Fruit fly (Drosophila melanogaster) whole organism, embryonic: ENCODE data around the gene CG2712.

Experiments
- CG10543 ChIP-seq: fragments of 200-800 bp; sonication (Bioruptor generic); optimal IDR thresholded peaks from 3 replicates; lab custom pipeline; 2017; ENCODE audit warnings: missing biosample characterization, mild to moderate bottlenecking, missing genetic modification characterization, moderate library complexity
- CG12769 ChIP-seq: fragments of 200-800 bp; sonication (Bioruptor generic); optimal IDR thresholded peaks from 2 replicates; lab custom pipeline; 2019; ENCODE audit warnings: missing biosample characterization, mild to moderate bottlenecking, missing genetic modification characterization, moderate library complexity
- CG1603 ChIP-seq: fragments of 200-800 bp; sonication (Bioruptor generic); optimal IDR thresholded peaks from 2 replicates; lab custom pipeline; 2019; ENCODE audit warnings: missing biosample characterization, mild to moderate bottlenecking, missing genetic modification characterization, moderate library complexity
- CG17802 ChIP-seq: fragments of 200-800 bp; sonication (Bioruptor generic); optimal IDR thresholded peaks from 2 replicates; lab custom pipeline; 2018; ENCODE audit warnings: missing biosample characterization, mild to moderate bottlenecking, missing genetic modification characterization, moderate library complexity
- CG1792 ChIP-seq: fragments of 200-800 bp; sonication (Bioruptor generic); optimal IDR thresholded peaks from 2 replicates; lab custom pipeline; 2016; ENCODE audit warnings: missing biosample characterization, missing genetic modification characterization
- CG3281 ChIP-seq: fragments of 200-800 bp; sonication (Bioruptor generic); optimal IDR thresholded peaks from 3 replicates; lab custom pipeline; 2017; ENCODE audit warnings: missing biosample characterization, mild to moderate bottlenecking, missing genetic modification characterization
- CG3407 ChIP-seq: fragments of 200-800 bp; sonication (Bioruptor generic); optimal IDR thresholded peaks from 2 replicates; lab custom pipeline; 2018; ENCODE audit warnings: missing biosample characterization, mild to moderate bottlenecking, missing genetic modification characterization
- CG34224 ChIP-seq: fragments of 200-800 bp; sonication (Bioruptor generic); IDR thresholded peaks from 3 replicates; pipeline ENCODE4 v1.3.6; 2022; ENCODE audit warnings: missing biosample characterization, missing genetic modification characterization; ENCODE audit not compliant: partially characterized antibody
- CG3995 ChIP-seq: fragments of 200-800 bp; sonication (Bioruptor generic); optimal IDR thresholded peaks from 3 replicates; lab custom pipeline; 2016; ENCODE audit warnings: missing biosample characterization, missing genetic modification characterization
- CG6683 ChIP-seq: fragments of 200-800 bp; sonication (Bioruptor generic); optimal IDR thresholded peaks from 2 replicates; lab custom pipeline; 2017; ENCODE audit warnings: missing biosample characterization, mild to moderate bottlenecking, missing genetic modification characterization, missing genetic modification reagents
- CG7745 ChIP-seq: fragments of 200-800 bp; sonication (Bioruptor generic); optimal IDR thresholded peaks from 2 replicates; lab custom pipeline; 2018; ENCODE audit warnings: missing biosample characterization, mild to moderate bottlenecking, missing genetic modification characterization, moderate library complexity
- CG8089 ChIP-seq: fragments of 200-800 bp; sonication (Bioruptor generic); optimal IDR thresholded peaks from 3 replicates; lab custom pipeline; 2016; ENCODE audit warnings: missing biosample characterization, missing genetic modification characterization
- CG8281 ChIP-seq: fragments of 200-800 bp; sonication (Bioruptor generic); optimal IDR thresholded peaks from 2 replicates; lab custom pipeline; 2018; ENCODE audit warnings: missing biosample characterization, mild to moderate bottlenecking, missing genetic modification characterization, moderate library complexity
- CG8765 ChIP-seq: fragments of 200-800 bp; sonication (Bioruptor generic); IDR thresholded peaks from 2 replicates; pipeline ENCODE4 v1.3.6; 2022; ENCODE audit warnings: missing biosample characterization, missing genetic modification characterization
- CG9817 ChIP-seq: fragments of 200-800 bp; sonication (Bioruptor generic); optimal IDR thresholded peaks from 2 replicates; lab custom pipeline; 2018; ENCODE audit warnings: missing biosample characterization, mild to moderate bottlenecking, missing genetic modification characterization, moderate library complexity
- Dip2 ChIP-seq: fragments of 200-800 bp; sonication (Bioruptor generic); IDR thresholded peaks from 2 replicates; pipeline ENCODE4 v1.3.6; 2022; ENCODE audit warnings: missing biosample characterization, missing genetic modification characterization
- HLH4C ChIP-seq: fragments of 200-800 bp; sonication (Bioruptor generic); IDR thresholded peaks from 3 replicates; pipeline ENCODE4 v1.3.6; 2022; ENCODE audit warnings: missing biosample characterization, missing genetic modification characterization; ENCODE audit not compliant: partially characterized antibody
- Med ChIP-seq: fragments of 200-800 bp; sonication (Bioruptor generic); peaks from one replicate; lab custom pipeline; 2016; ENCODE audit warnings: missing biosample characterization, missing genetic modification characterization, mild to moderate bottlenecking, inconsistent platforms, moderate library complexity
- Meics ChIP-seq: fragments of 200-800 bp; sonication (Bioruptor generic); optimal IDR thresholded peaks from 2 replicates; lab custom pipeline; 2017; ENCODE audit warnings: missing biosample characterization, mild to moderate bottlenecking, missing genetic modification characterization
- Myb ChIP-seq: fragments of 200-800 bp; sonication (Bioruptor generic); optimal IDR thresholded peaks from 2 replicates; lab custom pipeline; 2016; ENCODE audit warnings: missing biosample characterization, missing genetic modification characterization
- NC2α ChIP-seq: fragments of 200-800 bp; sonication (Bioruptor generic); optimal IDR thresholded peaks from 2 replicates; lab custom pipeline; 2016; ENCODE audit warnings: missing biosample characterization, missing genetic modification characterization
- Optix ChIP-seq: fragments of 200-800 bp; sonication (Bioruptor generic); IDR thresholded peaks from 3 replicates; pipeline ENCODE4 v1.3.6; 2022; ENCODE audit warnings: missing biosample characterization, missing genetic modification characterization
- Sry-β ChIP-seq: fragments of 200-800 bp; sonication (Bioruptor generic); optimal IDR thresholded peaks from 2 replicates; lab custom pipeline; 2018; ENCODE audit warnings: missing biosample characterization, mild to moderate bottlenecking, missing genetic modification characterization, moderate library complexity
- Xrp1 ChIP-seq: fragments of 200-800 bp; sonication (Bioruptor generic); IDR thresholded peaks from 2 replicates; pipeline ENCODE4 v1.3.6; 2022; ENCODE audit warnings: missing biosample characterization, missing genetic modification characterization
- bigmax ChIP-seq: fragments of 200-800 bp; sonication (Bioruptor generic); optimal IDR thresholded peaks from 2 replicates; lab custom pipeline; 2018; ENCODE audit warnings: missing biosample characterization, mild to moderate bottlenecking, missing genetic modification characterization
- bowl ChIP-seq: fragments of 200-800 bp; sonication (Bioruptor generic); IDR thresholded peaks from 2 replicates; pipeline ENCODE4 v1.3.6; 2022; ENCODE audit warnings: missing biosample characterization, missing genetic modification characterization
- bsh ChIP-seq, 2 experiments: fragments of 200-800 bp; sonication (Bioruptor generic); optimal IDR thresholded peaks; 2 replicates each; lab custom pipeline; 2017 to 2018; ENCODE audit warnings: mild to moderate bottlenecking in 2 of 2, missing biosample characterization in 2 of 2, missing genetic modification characterization in 2 of 2, moderate library complexity in 1 of 2
- caup ChIP-seq: fragments of 200-800 bp; sonication (Bioruptor generic); optimal IDR thresholded peaks from 3 replicates; lab custom pipeline; 2017; ENCODE audit warnings: missing biosample characterization, mild to moderate bottlenecking, missing genetic modification characterization, moderate library complexity; ENCODE audit not compliant: severe bottlenecking
- ci ChIP-seq: fragments of 200-800 bp; sonication (Bioruptor generic); IDR thresholded peaks from 3 replicates; pipeline ENCODE4 v1.3.6; 2022; ENCODE audit warnings: missing biosample characterization, missing genetic modification characterization
- dimm ChIP-seq: fragments of 200-800 bp; sonication (Bioruptor generic); IDR thresholded peaks from 2 replicates; pipeline ENCODE4 v1.3.6; 2022; ENCODE audit warnings: missing biosample characterization, missing genetic modification characterization
- dmrt11E ChIP-seq: fragments of 200-800 bp; sonication (Bioruptor generic); optimal IDR thresholded peaks from 3 replicates; lab custom pipeline; 2018; ENCODE audit warnings: missing biosample characterization, mild to moderate bottlenecking, missing genetic modification characterization, moderate library complexity
- dmrt99B ChIP-seq: fragments of 200-800 bp; sonication (Bioruptor generic); optimal IDR thresholded peaks from 2 replicates; lab custom pipeline; 2018; ENCODE audit warnings: missing biosample characterization, mild to moderate bottlenecking, missing genetic modification characterization, moderate library complexity
- dpn ChIP-seq, 2 experiments: fragments of 200-800 bp; sonication (Bioruptor generic); optimal IDR thresholded peaks; 3 replicates each; lab custom pipeline; 2016; ENCODE audit warnings: missing biosample characterization in 2 of 2, missing genetic modification characterization in 2 of 2
- emc ChIP-seq: fragments of 200-800 bp; sonication (Bioruptor generic); optimal IDR thresholded peaks from 2 replicates; lab custom pipeline; 2016; ENCODE audit warnings: missing biosample characterization, missing genetic modification characterization
- hbn ChIP-seq: fragments of 200-800 bp; sonication (Bioruptor generic); IDR thresholded peaks from 2 replicates; pipeline ENCODE4 v1.3.6; 2022; ENCODE audit warnings: missing biosample characterization, missing genetic modification characterization; ENCODE audit not compliant: partially characterized antibody
- lbe ChIP-seq: fragments of 200-800 bp; sonication (Bioruptor generic); optimal IDR thresholded peaks from 2 replicates; lab custom pipeline; 2016; ENCODE audit warnings: missing biosample characterization, mild to moderate bottlenecking, missing genetic modification characterization
- lilli ChIP-seq: fragments of 200-800 bp; sonication (Bioruptor generic); optimal IDR thresholded peaks from 3 replicates; lab custom pipeline; 2016; ENCODE audit warnings: missing biosample characterization, missing genetic modification characterization
- lov ChIP-seq, 2 experiments: fragments of 200-800 bp in 1 of 2; fragments of >200 bp in 1 of 2; sonication (Bioruptor generic) in 1 of 2; IDR thresholded peaks in 1 of 2; optimal IDR thresholded peaks in 1 of 2; 2 replicates in 1 of 2; 3 replicates in 1 of 2; pipeline versions ENCODE4 v1.3.6 to Lab custom; 2017 to 2022; ENCODE audit warnings: missing biosample characterization in 1 of 2, missing genetic modification characterization in 1 of 2
- odd ChIP-seq: fragments of 200-800 bp; sonication (Bioruptor generic); optimal IDR thresholded peaks from 2 replicates; lab custom pipeline; 2017; ENCODE audit warnings: missing biosample characterization, mild to moderate bottlenecking, missing genetic modification characterization
- otp ChIP-seq: fragments of 200-800 bp; sonication (Bioruptor generic); IDR thresholded peaks from 3 replicates; pipeline ENCODE4, ENCODE4 v1.3.6; 2022; ENCODE audit warnings: missing biosample characterization, missing genetic modification characterization
- row ChIP-seq: fragments of 200-800 bp; sonication (Bioruptor generic); IDR thresholded peaks from 3 replicates; pipeline ENCODE4 v1.3.6; 2022; ENCODE audit warnings: missing biosample characterization, missing genetic modification characterization
- sc ChIP-seq, 3 experiments: fragments of >200 bp in 2 of 3; fragments of 200-800 bp in 1 of 3; sonication (Bioruptor generic) in 1 of 3; optimal IDR thresholded peaks; 2 replicates in 2 of 3; 3 replicates in 1 of 3; lab custom pipeline; 2017; ENCODE audit warnings: mild to moderate bottlenecking in 1 of 3, missing biosample characterization in 1 of 3, missing genetic modification characterization in 1 of 3, missing genetic modification reagents in 1 of 3
- sr ChIP-seq: fragments of 200-800 bp; sonication (Bioruptor generic); IDR thresholded peaks from 3 replicates; pipeline ENCODE4 v1.3.6; 2022; ENCODE audit warnings: missing biosample characterization, missing genetic modification characterization
- stwl ChIP-seq: fragments of 200-800 bp; sonication (Bioruptor generic); optimal IDR thresholded peaks from 3 replicates; lab custom pipeline; 2018; ENCODE audit warnings: missing biosample characterization, mild to moderate bottlenecking, missing genetic modification characterization, moderate library complexity
- sug ChIP-seq: fragments of 200-800 bp; optimal IDR thresholded peaks from 2 replicates; lab custom pipeline; 2019; ENCODE audit warnings: missing biosample characterization, mild to moderate bottlenecking, missing genetic modification characterization, moderate library complexity
- tna ChIP-seq: fragments of 200-800 bp; sonication (Bioruptor generic); IDR thresholded peaks from 2 replicates; pipeline ENCODE4 v1.3.6; 2022; ENCODE audit warnings: missing biosample characterization, missing genetic modification characterization; ENCODE audit not compliant: partially characterized antibody
- wek ChIP-seq: fragments of 200-800 bp; sonication (Bioruptor generic); optimal IDR thresholded peaks from 3 replicates; lab custom pipeline; 2018; ENCODE audit warnings: missing biosample characterization, mild to moderate bottlenecking, missing genetic modification characterization, moderate library complexity
- wor ChIP-seq: fragments of 200-800 bp; sonication (Bioruptor generic); IDR thresholded peaks from 2 replicates; pipeline ENCODE4 v1.3.6; 2022; ENCODE audit warnings: missing biosample characterization, missing genetic modification characterization

Gene CG2712

DNA sequence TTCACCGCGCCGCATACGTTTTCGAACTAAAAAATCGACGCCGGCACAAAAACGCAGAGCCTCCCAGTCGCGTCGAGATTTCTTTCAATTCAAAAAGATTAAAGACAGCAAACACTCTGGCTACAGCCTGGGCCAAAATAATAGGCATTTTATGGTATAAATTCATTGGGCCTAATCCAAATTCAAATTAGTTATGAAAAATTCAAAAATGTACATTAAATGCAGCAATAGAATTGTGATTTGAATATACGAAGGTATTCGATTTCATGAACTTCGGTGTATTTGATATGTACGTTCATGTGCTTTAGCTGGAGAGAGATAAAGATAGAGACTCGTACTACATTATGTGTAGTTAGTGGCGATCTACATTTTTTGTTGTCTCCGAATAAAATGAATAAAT is 11.8 kb downstream of the CG2712 start, which contains the start of gene Syx4 (continued):
- peak; percentile 52 for TF ChIP-seq CG3995 (GFP tag; lab: Kevin White, UChicago)
- TF ChIP-seq CG12769 (tag; lab: Kevin White, UChicago) = peak; percentile 97
- no peak for TF ChIP-seq hbn (GFP tag; lab: Robert Waterston, UW)
- TF ChIP-seq CG1603 (tag; lab: Kevin White, UChicago) = peak; percentile 94
- TF ChIP-seq lbe (GFP tag; lab: Kevin White, UChicago) = peak; percentile 90
- peak; percentile 93 for TF ChIP-seq lilli (GFP tag; lab: Kevin White, UChicago)
- no peak for TF ChIP-seq CG7745
- TF ChIP-seq NC2α (GFP tag; lab: Kevin White, UChicago) = peak; percentile 50
- TF ChIP-seq bsh (GFP tag; optimal IDR thresholded peaks at IDR 0.05; lab: Kevin White, UChicago) = peak; percentile 69 to 88
- TF ChIP-seq Optix (GFP tag; lab: Robert Waterston, UW) = peak; percentile 78
- TF ChIP-seq CG8765 = peak; percentile 34; the same call in 1 of the 2 replicates
- TF ChIP-seq CG3407 = peak; percentile 76
- TF ChIP-seq Meics = peak; percentile 94
- TF ChIP-seq wor = peak; percentile 73
- peak; percentile 39 for TF ChIP-seq dmrt11E (tag; lab: Kevin White, UChicago)
- peak; percentile 93 for TF ChIP-seq CG3281 (GFP tag; lab: Kevin White, UChicago)
- TF ChIP-seq ci = peak; percentile 96
- no peak for TF ChIP-seq sc (optimal IDR thresholded peaks at IDR 0.05; lab: Kevin White, UChicago)
- TF ChIP-seq sc (GFP tag; optimal IDR thresholded peaks at IDR 0.05; lab: Kevin White, UChicago) = peak; percentile 35
- peak; percentile 84 for TF ChIP-seq odd (GFP tag; lab: Kevin White, UChicago)
- TF ChIP-seq otp (GFP tag; lab: Robert Waterston, UW) = peak; percentile 86
- peak; percentile 73 for TF ChIP-seq wek (GFP tag; lab: Kevin White, UChicago)
- peak; percentile 39 for TF ChIP-seq CG10543 (GFP tag; lab: Kevin White, UChicago)
- TF ChIP-seq CG1792 = peak; percentile 77
- no peak for TF ChIP-seq lov (optimal IDR thresholded peaks at IDR 0.05; lab: Kevin White, UChicago)
- peak; percentile 53; the same call in 1 of the 3 replicates for TF ChIP-seq lov (GFP tag; IDR thresholded peaks at IDR 0.05; lab: Robert Waterston, UW)
- TF ChIP-seq dmrt99B (tag; lab: Kevin White, UChicago) = peak; percentile 95
- TF ChIP-seq CG8089 (GFP tag; lab: Kevin White, UChicago) = peak; percentile 80
- TF ChIP-seq Xrp1 = peak; percentile 89
- peak; percentile 88 for TF ChIP-seq CG9817 (tag; lab: Kevin White, UChicago)
- TF ChIP-seq caup (GFP tag; lab: Kevin White, UChicago) = peak; percentile 93
- peak; percentile 64 for TF ChIP-seq sug (tag; lab: Kevin White, UChicago)
- peak; percentile 16 for TF ChIP-seq Sry-β (GFP tag; lab: Kevin White, UChicago)
- TF ChIP-seq HLH4C (GFP tag; lab: Robert Waterston, UW) = no peak
- no peak for TF ChIP-seq Dip2 (GFP tag; lab: Robert Waterston, UW)
- TF ChIP-seq stwl (tag; lab: Kevin White, UChicago) = no peak
- TF ChIP-seq CG8281 = peak; percentile 71
- TF ChIP-seq bigmax (GFP tag; lab: Kevin White, UChicago) = peak; percentile 21
- peak; percentile 87 for TF ChIP-seq row
- TF ChIP-seq Myb (GFP tag; lab: Kevin White, UChicago) = peak; percentile 75
- peak; percentile 59 for TF ChIP-seq CG17802
- TF ChIP-seq tna (GFP tag; lab: Robert Waterston, UW) = no peak
- TF ChIP-seq dpn (GFP tag; optimal IDR thresholded peaks at IDR 0.05; lab: Kevin White, UChicago) = peak; percentile 89 to 92
- TF ChIP-seq Med (GFP tag; lab: Kevin White, UChicago) = peak; percentile 99
- peak; percentile 82 for TF ChIP-seq CG6683
- TF ChIP-seq CG34224 (GFP tag; lab: Robert Waterston, UW) = no peak
- peak; percentile 60; the same call in 2 of the 3 replicates for TF ChIP-seq sr (GFP tag; lab: Robert Waterston, UW)
- TF ChIP-seq emc (GFP tag; lab: Kevin White, UChicago) = peak; percentile 79
- peak; percentile 75 for TF ChIP-seq dimm (GFP tag; lab: Robert Waterston, UW)
- peak; percentile 85 for TF ChIP-seq bowl (GFP tag; lab: Robert Waterston, UW)
